Worm (Caenorhabditis elegans) whole organism, young adult: Measurements from ENCODE around the gene pik-1.

Source experiments
- B0336.3 ChIP-seq: fragments of 200-800 bp; sonication (Bioruptor generic); IDR thresholded peaks from 2 replicates; pipeline ENCODE4 v1.3.6; 2022; ENCODE audit warnings: missing genetic modification characterization, missing compliant biosample characterization
- C06A6.2 ChIP-seq: fragments of 200-800 bp; sonication (Bioruptor generic); conservative IDR thresholded peaks from 2 replicates; pipeline ENCODE4 v1.3.6; 2022; ENCODE audit warnings: missing genetic modification characterization, missing compliant biosample characterization
- D2030.7 ChIP-seq: fragments of 200-800 bp; sonication (Bioruptor generic); IDR thresholded peaks from 2 replicates; pipeline ENCODE4 v1.3.6; 2022; ENCODE audit warnings: missing genetic modification reagents, missing genetic modification characterization, missing compliant biosample characterization
- F33H1.4 ChIP-seq: fragments of 200-800 bp; sonication (Bioruptor generic); IDR thresholded peaks from 2 replicates; pipeline ENCODE4 v1.3.6; 2022; ENCODE audit warnings: missing genetic modification reagents, missing genetic modification characterization, missing compliant biosample characterization
- F37B4.10 ChIP-seq: fragments of 200-800 bp; sonication (Bioruptor generic); IDR thresholded peaks from 2 replicates; pipeline ENCODE4 v1.3.6; 2022; ENCODE audit warnings: missing genetic modification characterization, missing compliant biosample characterization
- F52B5.7 ChIP-seq: sonication (generic microtip); optimal IDR thresholded peaks from 2 replicates; lab custom pipeline; 2016; ENCODE audit warnings: mild to moderate bottlenecking, missing genetic modification characterization, missing compliant biosample characterization
- K12H6.12 ChIP-seq: fragments of 200-800 bp; sonication (Bioruptor generic); optimal IDR thresholded peaks from 2 replicates; lab custom pipeline; 2018; ENCODE audit warnings: mild to moderate bottlenecking, missing genetic modification characterization, missing compliant biosample characterization
- T26A5.8 ChIP-seq: sonication (generic microtip); optimal IDR thresholded peaks from 2 replicates; lab custom pipeline; 2016; ENCODE audit warnings: missing genetic modification characterization, missing compliant biosample characterization
- Y53F4B.3 ChIP-seq: fragments of 200-800 bp; sonication (Bioruptor generic); IDR thresholded peaks from 2 replicates; pipeline ENCODE4 v1.3.6; 2022; ENCODE audit warnings: missing genetic modification reagents, missing genetic modification characterization, missing compliant biosample characterization
- Y79H2A.3 ChIP-seq: fragments of 200-800 bp; sonication (Bioruptor generic); conservative IDR thresholded peaks from 2 replicates; pipeline ENCODE4 v1.3.6; 2022; ENCODE audit warnings: missing genetic modification reagents, missing genetic modification characterization, missing compliant biosample characterization
- akir-1 ChIP-seq: fragments of 200-800 bp; sonication (Bioruptor generic); optimal IDR thresholded peaks from 2 replicates; lab custom pipeline; 2018; ENCODE audit warnings: mild to moderate bottlenecking, missing genetic modification characterization, moderate library complexity, missing compliant biosample characterization
- attf-3 ChIP-seq: fragments of 200-800 bp; sonication (Bioruptor generic); conservative IDR thresholded peaks from 2 replicates; pipeline ENCODE4 v1.3.6; 2022; ENCODE audit warnings: missing genetic modification reagents, missing genetic modification characterization, missing compliant biosample characterization
- ceh-40 ChIP-seq: fragments of 200-800 bp; sonication (Bioruptor generic); IDR thresholded peaks from 2 replicates; pipeline ENCODE4 v1.3.6; 2022; ENCODE audit warnings: missing genetic modification characterization, missing compliant biosample characterization
- ceh-58 ChIP-seq: fragments of 200-800 bp; sonication (Bioruptor generic); IDR thresholded peaks from 2 replicates; pipeline ENCODE4 v1.3.6; 2022; ENCODE audit warnings: missing genetic modification characterization, missing compliant biosample characterization
- ceh-91 ChIP-seq: fragments of 200-800 bp; sonication (Bioruptor generic); IDR thresholded peaks from 2 replicates; pipeline ENCODE4 v1.3.6; 2022; ENCODE audit warnings: missing genetic modification reagents, missing genetic modification characterization, missing compliant biosample characterization
- die-1 ChIP-seq: sonication (generic microtip); optimal IDR thresholded peaks from 2 replicates; lab custom pipeline; 2016; ENCODE audit warnings: missing genotype, mild to moderate bottlenecking, missing genetic modification characterization, missing compliant biosample characterization
- dpl-1 ChIP-seq: fragments of 150-350 bp; optimal IDR thresholded peaks from 2 replicates; lab custom pipeline; 2014; ENCODE audit warnings: missing biosample characterization, missing genetic modification reagents, missing genetic modification characterization
- efl-1 ChIP-seq: fragments of 150-350 bp; optimal IDR thresholded peaks from 2 replicates; lab custom pipeline; 2014; ENCODE audit warnings: missing biosample characterization, missing genetic modification reagents, missing genetic modification characterization
- ekl-4 ChIP-seq: fragments of 200-800 bp; sonication (Bioruptor generic); IDR thresholded peaks from 2 replicates; pipeline ENCODE4 v1.3.6; 2022; ENCODE audit warnings: missing genetic modification reagents, missing genetic modification characterization, missing compliant biosample characterization
- ets-4 ChIP-seq: fragments of 200-800 bp; sonication (Bioruptor generic); optimal IDR thresholded peaks from 2 replicates; lab custom pipeline; 2018; ENCODE audit warnings: mild to moderate bottlenecking, missing genetic modification characterization, missing compliant biosample characterization
- gei-17 ChIP-seq: fragments of 200-800 bp; sonication (Bioruptor generic); optimal IDR thresholded peaks from 2 replicates; lab custom pipeline; 2018; ENCODE audit warnings: mild to moderate bottlenecking, missing genetic modification characterization, missing compliant biosample characterization
- him-1 ChIP-seq: sonication (generic microtip); optimal IDR thresholded peaks from 2 replicates; lab custom pipeline; 2016; ENCODE audit warnings: missing genotype, missing genetic modification reagents, missing genetic modification characterization, missing compliant biosample characterization
- hrde-1 ChIP-seq: sonication (generic microtip); optimal IDR thresholded peaks from 2 replicates; lab custom pipeline; 2016; ENCODE audit warnings: missing genetic modification characterization, mild to moderate bottlenecking, missing compliant biosample characterization, moderate library complexity, missing genotype, missing genetic modification reagents, borderline replicate concordance
- hsf-1 ChIP-seq: fragments of 200-800 bp; sonication (Bioruptor generic); IDR thresholded peaks from 2 replicates; pipeline ENCODE4 v1.3.6; 2022; ENCODE audit warnings: missing genetic modification reagents, missing genetic modification characterization, missing compliant biosample characterization
- lin-26 ChIP-seq: fragments of 200-800 bp; sonication (Bioruptor generic); IDR thresholded peaks from 2 replicates; pipeline ENCODE4 v1.3.6; 2022; ENCODE audit warnings: missing genetic modification reagents, missing genetic modification characterization, missing compliant biosample characterization
- lin-35 ChIP-seq, 3 experiments: fragments of 150-350 bp in 2 of 3; sonication (generic microtip) in 1 of 3; optimal IDR thresholded peaks; 2 replicates each; lab custom pipeline; 2014 to 2018; ENCODE audit warnings: missing biosample characterization in 3 of 3, missing genetic modification characterization in 3 of 3, missing genetic modification reagents in 3 of 3
- lin-54 ChIP-seq: fragments of 200-800 bp; sonication (Bioruptor generic); optimal IDR thresholded peaks from 2 replicates; lab custom pipeline; 2018; ENCODE audit warnings: mild to moderate bottlenecking, missing genetic modification characterization, missing compliant biosample characterization
- lir-1 ChIP-seq: fragments of 200-800 bp; sonication (Bioruptor generic); conservative IDR thresholded peaks from 2 replicates; pipeline ENCODE4 v1.3.6; 2022; ENCODE audit warnings: missing genetic modification reagents, missing genetic modification characterization, missing compliant biosample characterization
- lsl-1 ChIP-seq: fragments of 200-800 bp; sonication (Bioruptor generic); optimal IDR thresholded peaks from 2 replicates; lab custom pipeline; 2018; ENCODE audit warnings: mild to moderate bottlenecking, missing genetic modification characterization, moderate library complexity, missing compliant biosample characterization
- madf-3 ChIP-seq: fragments of 200-800 bp; sonication (Bioruptor generic); IDR thresholded peaks from 2 replicates; pipeline ENCODE4 v1.3.6; 2022; ENCODE audit warnings: missing genetic modification reagents, missing genetic modification characterization, missing compliant biosample characterization
- madf-6 ChIP-seq: fragments of 200-800 bp; sonication (Bioruptor generic); IDR thresholded peaks from 2 replicates; pipeline ENCODE4 v1.3.6; 2022; ENCODE audit warnings: missing genetic modification reagents, missing genetic modification characterization, missing compliant biosample characterization
- madf-8 ChIP-seq: fragments of 200-800 bp; sonication (Bioruptor generic); conservative IDR thresholded peaks from 2 replicates; pipeline ENCODE4 v1.3.6; 2022; ENCODE audit warnings: missing genetic modification reagents, missing genetic modification characterization, missing compliant biosample characterization
- nfya-1 ChIP-seq: sonication (generic microtip); optimal IDR thresholded peaks from 2 replicates; lab custom pipeline; 2017; ENCODE audit warnings: antibody characterized with exemption, missing compliant biosample characterization, missing genetic modification characterization, borderline replicate concordance; ENCODE audit not compliant: insufficient read depth
- nhr-120 ChIP-seq: fragments of 200-800 bp; sonication (Bioruptor generic); IDR thresholded peaks from 2 replicates; pipeline ENCODE4 v1.3.6; 2022; ENCODE audit warnings: missing genetic modification characterization, missing compliant biosample characterization
- repo-1 ChIP-seq: sonication (generic microtip); optimal IDR thresholded peaks from 2 replicates; lab custom pipeline; 2017; ENCODE audit warnings: mild to moderate bottlenecking, missing genetic modification characterization, missing compliant biosample characterization
- rpc-1 ChIP-seq, 2 experiments: fragments of 150-350 bp in 1 of 2; sonication (generic microtip) in 1 of 2; optimal IDR thresholded peaks; 2 replicates each; lab custom pipeline; 2014 to 2018; ENCODE audit warnings: missing biosample characterization in 1 of 2, missing genetic modification characterization in 1 of 2, missing genetic modification reagents in 1 of 2, missing genotype in 1 of 2
- snpc-4 ChIP-seq, 5 experiments: fragments of 150-350 bp in 1 of 5; sonication (generic microtip) in 4 of 5; optimal IDR thresholded peaks; 2 replicates each; lab custom pipeline; 2014 to 2018; ENCODE audit warnings: missing genetic modification characterization in 5 of 5, missing biosample characterization in 3 of 5, antibody characterized with exemption in 2 of 5, mild to moderate bottlenecking in 2 of 5, missing compliant biosample characterization in 2 of 5, missing genotype in 2 of 5, moderate library complexity in 2 of 5, missing genetic modification reagents in 1 of 5
- sptf-2 ChIP-seq: fragments of 200-800 bp; sonication (Bioruptor generic); optimal IDR thresholded peaks from 2 replicates; lab custom pipeline; 2018; ENCODE audit warnings: mild to moderate bottlenecking, missing genetic modification characterization, missing compliant biosample characterization
- tbp1 ChIP-seq: fragments of 200-800 bp; sonication (Bioruptor generic); optimal IDR thresholded peaks from 2 replicates; lab custom pipeline; 2018; ENCODE audit warnings: mild to moderate bottlenecking, missing genetic modification characterization, missing compliant biosample characterization
- unc-130 ChIP-seq: sonication (generic microtip); optimal IDR thresholded peaks from 2 replicates; lab custom pipeline; 2016; ENCODE audit warnings: missing genetic modification reagents, missing genetic modification characterization, missing compliant biosample characterization
- xnd-1 ChIP-seq: sonication (generic microtip); optimal IDR thresholded peaks from 2 replicates; lab custom pipeline; 2016; ENCODE audit warnings: missing genotype, missing genetic modification reagents, missing genetic modification characterization, missing compliant biosample characterization
- zfh-2 ChIP-seq: fragments of 200-800 bp; sonication (Bioruptor generic); conservative IDR thresholded peaks from 2 replicates; pipeline ENCODE4 v1.3.6; 2022; ENCODE audit warnings: missing genetic modification reagents, missing genetic modification characterization, missing compliant biosample characterization

pik-1 gene

DNA sequence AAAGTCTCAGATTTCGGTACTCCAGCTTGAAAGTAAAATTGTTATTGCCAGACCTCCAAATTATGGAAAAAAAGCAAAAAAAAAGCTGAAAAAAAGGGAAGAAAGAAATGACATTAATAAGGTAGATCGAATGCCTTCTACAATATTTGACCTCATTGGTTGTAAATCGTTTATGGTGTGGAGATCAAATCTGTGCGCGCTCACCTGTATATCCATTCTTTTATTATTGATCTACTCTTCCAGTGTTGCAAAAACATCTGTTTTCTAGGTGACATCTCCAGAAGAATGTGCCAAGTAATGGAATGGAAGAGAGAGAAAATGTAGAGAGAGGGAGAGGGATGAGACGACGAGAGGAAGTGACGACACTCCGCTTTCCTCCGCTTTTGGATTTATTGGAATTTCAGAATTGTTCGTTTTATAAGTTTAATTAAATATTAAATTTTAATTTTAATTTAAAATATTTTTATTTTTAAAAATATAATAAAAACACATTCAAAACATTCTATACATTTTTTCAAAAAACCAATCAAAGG, at the start of gene pik-1, which contains the start of gene aptf-2:
pik-1 (plus strand) TSS at position 303 of the 533 bp plus-strand sequence.
aptf-2 (minus strand) TSS at position 313 of the 533 bp plus-strand sequence.
- TF ChIP-seq attf-3 (GFP tag; lab: Robert Waterston, UW): peak; percentile 45; the same call in 1 of the 2 replicates
- peak; percentile 21; the same call in 1 of the 2 replicates for TF ChIP-seq F33H1.4 (GFP tag; lab: Robert Waterston, UW)
- no peak for TF ChIP-seq Y79H2A.3 (GFP tag; lab: Robert Waterston, UW)
- TF ChIP-seq madf-6 (GFP tag; lab: Robert Waterston, UW): peak; percentile 94
- TF ChIP-seq sptf-2 (GFP tag; lab: Kevin White, UChicago): no peak
- TF ChIP-seq lin-35 (GFP tag; optimal IDR thresholded peaks at IDR 0.05; lab: Kevin White, UChicago): peak in 1 of 3 experiments; percentile 3
- TF ChIP-seq C06A6.2 (GFP tag; lab: Robert Waterston, UW): no peak
- TF ChIP-seq lsl-1 (GFP tag; lab: Kevin White, UChicago): peak; percentile 13
- no peak for TF ChIP-seq B0336.3 (GFP tag; lab: Robert Waterston, UW)
- no peak for TF ChIP-seq rpc-1 (optimal IDR thresholded peaks at IDR 0.05; lab: Kevin White, UChicago)
- TF ChIP-seq rpc-1 (tag; optimal IDR thresholded peaks at IDR 0.05; lab: Kevin White, UChicago): no peak
- no peak for TF ChIP-seq F52B5.7 (tag; lab: Kevin White, UChicago)
- TF ChIP-seq ceh-58 (GFP tag; lab: Robert Waterston, UW): no peak
- TF ChIP-seq K12H6.12: no peak
- TF ChIP-seq gei-17 (GFP tag; lab: Kevin White, UChicago): no peak
- TF ChIP-seq him-1 (tag; lab: Kevin White, UChicago): no peak
- TF ChIP-seq ceh-91: 0 out of 2 replicates have a peak, but pooled peaks have one; percentile 13
- TF ChIP-seq F37B4.10: no peak
- TF ChIP-seq lir-1 (GFP tag; lab: Robert Waterston, UW): no peak
- no peak for TF ChIP-seq ekl-4 (GFP tag; lab: Robert Waterston, UW)
- no peak for TF ChIP-seq repo-1 (tag; lab: Kevin White, UChicago)
- no peak for TF ChIP-seq hrde-1 (tag; lab: Kevin White, UChicago)
- peak; percentile 58 for TF ChIP-seq xnd-1
- no peak for TF ChIP-seq Y53F4B.3
- TF ChIP-seq lin-54 (GFP tag; lab: Kevin White, UChicago): peak; percentile 15
- no peak for TF ChIP-seq ceh-40 (GFP tag; lab: Robert Waterston, UW)
- no peak for TF ChIP-seq akir-1 (GFP tag; lab: Kevin White, UChicago)
- no peak for TF ChIP-seq tbp1 (GFP tag; lab: Kevin White, UChicago)
- TF ChIP-seq dpl-1: peak; percentile 54
- peak; percentile 91 for TF ChIP-seq efl-1 (GFP tag; lab: Kevin White, UChicago)
- peak; percentile 70 for TF ChIP-seq hsf-1
- no peak for TF ChIP-seq ets-4
- no peak for TF ChIP-seq die-1 (tag; lab: Kevin White, UChicago)
- peak; percentile 69 for TF ChIP-seq madf-8 (GFP tag; lab: Robert Waterston, UW)
- TF ChIP-seq unc-130 (GFP tag; lab: Kevin White, UChicago): no peak
- no peak for TF ChIP-seq lin-26
- TF ChIP-seq nhr-120 (GFP tag; lab: Robert Waterston, UW): no peak
- TF ChIP-seq madf-3 (GFP tag; lab: Robert Waterston, UW): no peak
- no peak for TF ChIP-seq zfh-2 (GFP tag; lab: Robert Waterston, UW)
- TF ChIP-seq D2030.7 (GFP tag; lab: Robert Waterston, UW): peak; percentile 48
- TF ChIP-seq snpc-4 (GFP tag; optimal IDR thresholded peaks at IDR 0.05; lab: Kevin White, UChicago): no peak
- TF ChIP-seq snpc-4 (tag; optimal IDR thresholded peaks at IDR 0.05; lab: Kevin White, UChicago): peak in 1 of 4 experiments; percentile 10
- TF ChIP-seq T26A5.8 (tag; lab: Kevin White, UChicago): no peak
- no peak for TF ChIP-seq nfya-1 (tag; lab: Kevin White, UChicago)
